Worm (Caenorhabditis elegans): ENCODE data around the gene jmjd-5.

DNA sequence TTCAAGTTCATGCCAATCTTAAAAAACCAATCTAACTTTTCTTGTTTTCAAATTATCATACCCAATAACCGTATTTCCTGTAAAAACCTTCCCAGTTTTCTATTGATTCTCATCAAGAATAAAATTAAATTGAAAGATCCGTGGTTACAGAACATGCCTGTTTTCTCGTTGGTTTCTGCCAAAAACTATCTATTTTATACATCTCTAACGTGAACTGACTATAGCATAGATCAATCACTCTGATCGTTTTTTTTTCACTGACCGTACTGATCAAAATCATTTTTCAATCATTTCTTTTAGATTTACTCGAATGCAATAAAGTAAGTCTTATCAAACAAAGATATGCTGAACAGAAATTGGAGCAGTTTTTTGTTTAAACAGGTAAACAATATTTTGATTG lies 2.4 kb upstream of the jmjd-5 start, which contains the start of gene C06H2.2:
- TF ChIP-seq jun-1 (tag; optimal IDR thresholded peaks at IDR 0.05) (no peak), mdl-1 (tag; optimal IDR thresholded peaks at IDR 0.05) (no peak), lsy-2 (tag; optimal IDR thresholded peaks at IDR 0.05) (no peak), hlh-30 (tag; optimal IDR thresholded peaks at IDR 0.05; ENCODE audit: insufficient read depth) (no peak), nhr-76 (tag; optimal IDR thresholded peaks at IDR 0.05) (no peak)
